Comparison of ENCODE assay signal across 2 fruit fly cellular contexts in the genomic region with DNA sequence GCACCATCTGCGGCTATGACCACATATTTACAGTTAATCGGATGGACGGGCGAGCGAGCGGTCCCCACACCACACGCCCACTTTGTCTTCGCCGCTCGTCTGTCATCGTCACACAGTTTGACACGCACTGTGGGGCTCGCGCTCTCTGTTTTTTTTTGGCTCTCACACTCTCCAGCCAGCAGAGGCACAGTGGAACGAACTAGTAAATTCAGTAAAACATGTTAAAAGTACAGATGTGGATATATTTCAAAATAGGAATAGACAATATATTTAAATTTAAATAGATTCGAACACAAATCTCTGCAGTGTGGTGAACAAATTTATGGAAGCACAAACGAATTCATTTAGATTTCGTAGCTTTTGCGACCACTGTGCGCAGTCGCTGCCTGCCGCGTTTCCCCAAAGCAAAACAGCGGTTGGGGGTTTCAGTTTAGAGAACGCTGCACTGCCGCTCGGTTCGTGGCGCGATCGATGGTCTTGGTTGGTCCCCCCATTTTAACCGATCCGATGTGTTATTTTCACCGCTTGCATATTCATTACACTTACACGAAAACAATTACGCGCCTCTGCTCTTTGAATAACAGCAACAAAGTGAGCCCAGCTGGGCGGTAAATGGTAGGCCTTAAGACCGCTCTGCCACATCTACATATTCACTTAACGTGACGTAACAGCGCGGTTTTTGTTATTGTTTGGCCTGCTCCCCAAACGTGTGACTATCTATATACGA.
TF ChIP-seq lines count a peak whose summit lies in the region.

No protein-coding gene starts in this region.

TF ChIP-seq in whole organism, embryonic, 481 proteins besides CTCF, POLR2A, EP300 and RAD21 (continued from another document and continues in another):
- TF ChIP-seq twi (tag; optimal IDR thresholded peaks at IDR 0.05; lab: Kevin White, UChicago) (peak; percentile 90), tna (GFP tag; IDR thresholded peaks at IDR 0.05; lab: Robert Waterston, UW; ENCODE audit: partially characterized antibody) (peak; percentile 85), pros (GFP tag; optimal IDR thresholded peaks at IDR 0.05; lab: Kevin White, UChicago) (peak; percentile 45), row (GFP tag; IDR thresholded peaks at IDR 0.05; lab: Robert Waterston, UW) (peak; percentile 100), Sin3A (optimal IDR thresholded peaks at IDR 0.05; lab: Kevin White, UChicago) (no peak), CG12769 (tag; optimal IDR thresholded peaks at IDR 0.05; lab: Kevin White, UChicago) (peak; percentile 99), CG15696 (tag; optimal IDR thresholded peaks at IDR 0.05; lab: Kevin White, UChicago) (peak; percentile 90), CG15479 (GFP tag; optimal IDR thresholded peaks at IDR 0.05; lab: Kevin White, UChicago) (peak; percentile 19), CG18476 (GFP tag; optimal IDR thresholded peaks at IDR 0.05; lab: Kevin White, UChicago) (peak; percentile 98), Dref (GFP tag; IDR thresholded peaks at IDR 0.05; lab: Robert Waterston, UW) (peak; percentile 44), CG12391 (tag; optimal IDR thresholded peaks at IDR 0.05; lab: Kevin White, UChicago) (peak; percentile 99), Dp (GFP tag; optimal IDR thresholded peaks at IDR 0.05; lab: Kevin White, UChicago) (peak; percentile 33), Trl (optimal IDR thresholded peaks at IDR 0.05; lab: Kevin White, UChicago) (peak; percentile 83 to 86), Trl (GFP tag; optimal IDR thresholded peaks at IDR 0.05; lab: Kevin White, UChicago) (peak; percentile 97), Ets65A (GFP tag; lab: Kevin White, UChicago) (peak; percentile 99), gt (GFP tag; IDR thresholded peaks at IDR 0.05; lab: Robert Waterston, UW) (peak; percentile 94), ci (GFP tag; IDR thresholded peaks at IDR 0.05; lab: Robert Waterston, UW) (peak; percentile 99), E2f2 (GFP tag; IDR thresholded peaks at IDR 0.05; lab: Robert Waterston, UW) (peak; percentile 90), dmrt99B (tag; optimal IDR thresholded peaks at IDR 0.05; lab: Kevin White, UChicago) (peak; percentile 98), cwo (GFP tag; optimal IDR thresholded peaks at IDR 0.05; lab: Kevin White, UChicago) (peak; percentile 98), sens-2 (GFP tag; IDR thresholded peaks at IDR 0.05; lab: Robert Waterston, UW) (peak; percentile 97), cas (GFP tag; IDR thresholded peaks at IDR 0.05; lab: Robert Waterston, UW) (peak; percentile 97), corto (GFP tag; optimal IDR thresholded peaks at IDR 0.05; lab: Kevin White, UChicago) (peak; percentile 99), tin (GFP tag; optimal IDR thresholded peaks at IDR 0.05; lab: Kevin White, UChicago) (peak; percentile 99), Mrtf (GFP tag; IDR thresholded peaks at IDR 0.05; lab: Robert Waterston, UW) (peak; percentile 97; the same call in 2 of the 3 replicates), CG11247 (GFP tag; IDR thresholded peaks at IDR 0.05; lab: Robert Waterston, UW) (peak; percentile 98), dm (GFP tag; optimal IDR thresholded peaks at IDR 0.05; lab: Kevin White, UChicago) (peak; percentile 90), CrebB (tag; optimal IDR thresholded peaks at IDR 0.05; lab: Kevin White, UChicago) (peak; percentile 99), Fer3 (tag; optimal IDR thresholded peaks at IDR 0.05; lab: Kevin White, UChicago) (peak; percentile 99), CG3065 (GFP tag; optimal IDR thresholded peaks at IDR 0.05; lab: Kevin White, UChicago) (peak; percentile 95), CG4328 (GFP tag; optimal IDR thresholded peaks at IDR 0.05; lab: Kevin White, UChicago) (peak; percentile 97), CG18764 (GFP tag; optimal IDR thresholded peaks at IDR 0.05; lab: Kevin White, UChicago) (peak; percentile 96), Oaz (GFP tag; IDR thresholded peaks at IDR 0.05; lab: Robert Waterston, UW) (peak; percentile 98), Opbp (GFP tag; IDR thresholded peaks at IDR 0.05; lab: Robert Waterston, UW; ENCODE audit: partially characterized antibody) (peak; percentile 83), CG2875 (GFP tag; optimal IDR thresholded peaks at IDR 0.05; lab: Kevin White, UChicago) (peak; percentile 98), Nf-YA (GFP tag; IDR thresholded peaks at IDR 0.05; lab: Robert Waterston, UW) (peak; percentile 96), CG11398 (GFP tag; optimal IDR thresholded peaks at IDR 0.05; lab: Kevin White, UChicago) (peak; percentile 91), prd (optimal IDR thresholded peaks at IDR 0.05; lab: Kevin White, UChicago) (no peak), prd (GFP tag; IDR thresholded peaks at IDR 0.05; lab: Robert Waterston, UW) (peak; percentile 99), GATAe (GFP tag; conservative IDR thresholded peaks at IDR 0.05; lab: Robert Waterston, UW) (peak; percentile 94), CG17186 (GFP tag; optimal IDR thresholded peaks at IDR 0.05; lab: Kevin White, UChicago) (peak; percentile 86), maf-S (GFP tag; optimal IDR thresholded peaks at IDR 0.05; lab: Kevin White, UChicago) (peak; percentile 93), ara (GFP tag; IDR thresholded peaks at IDR 0.05; lab: Robert Waterston, UW) (peak; percentile 98), Vsx1 (GFP tag; optimal IDR thresholded peaks at IDR 0.05; lab: Kevin White, UChicago) (peak; percentile 96), Drgx (GFP tag; IDR thresholded peaks at IDR 0.05; lab: Robert Waterston, UW) (peak; percentile 99), dimm (GFP tag; IDR thresholded peaks at IDR 0.05; lab: Robert Waterston, UW) (no peak; the same call in 1 of the 2 replicates), gcm (GFP tag; optimal IDR thresholded peaks at IDR 0.05; lab: Kevin White, UChicago) (peak; percentile 99), CG10321 (GFP tag; IDR thresholded peaks at IDR 0.05; lab: Robert Waterston, UW) (peak; percentile 88), Fer1 (GFP tag; optimal IDR thresholded peaks at IDR 0.05; lab: Kevin White, UChicago) (peak; percentile 99), CG17328 (GFP tag; IDR thresholded peaks at IDR 0.05; lab: Robert Waterston, UW) (peak; percentile 99), Usf (GFP tag; optimal IDR thresholded peaks at IDR 0.05; lab: Kevin White, UChicago) (peak; percentile 97), CG8944 (GFP tag; optimal IDR thresholded peaks at IDR 0.05; lab: Kevin White, UChicago) (peak; percentile 92), CG10431 (GFP tag; optimal IDR thresholded peaks at IDR 0.05; lab: Kevin White, UChicago) (peak; percentile 95), dan (GFP tag; IDR thresholded peaks at IDR 0.05; lab: Robert Waterston, UW) (peak; percentile 85), CG11093 (GFP tag; IDR thresholded peaks at IDR 0.05; lab: Robert Waterston, UW) (peak; percentile 96), YL-1 (GFP tag; optimal IDR thresholded peaks at IDR 0.05; lab: Kevin White, UChicago) (peak; percentile 91), CG12659 (GFP tag; optimal IDR thresholded peaks at IDR 0.05; lab: Kevin White, UChicago) (peak; percentile 99), ash1 (GFP tag; optimal IDR thresholded peaks at IDR 0.05; lab: Kevin White, UChicago) (peak; percentile 77), TFAM (GFP tag; optimal IDR thresholded peaks at IDR 0.05; lab: Kevin White, UChicago) (peak; percentile 95), mam (GFP tag; optimal IDR thresholded peaks at IDR 0.05; lab: Kevin White, UChicago) (peak; percentile 97), CG7963 (GFP tag; IDR thresholded peaks at IDR 0.05; lab: Robert Waterston, UW; ENCODE audit: partially characterized antibody) (peak; percentile 75)

TF ChIP-seq in whole organism, prepupa, 60 proteins besides CTCF, POLR2A, EP300 and RAD21 (continued from another document):
- peak; percentile 99 for TF ChIP-seq CG6276 (GFP tag; optimal IDR thresholded peaks at IDR 0.05; lab: Kevin White, UChicago)
- peak; percentile 98 for TF ChIP-seq CG10631 (GFP tag; optimal IDR thresholded peaks at IDR 0.05; lab: Kevin White, UChicago)
- TF ChIP-seq acj6 (GFP tag; optimal IDR thresholded peaks at IDR 0.05; lab: Kevin White, UChicago): peak; percentile 99
- peak; percentile 99 for TF ChIP-seq CG8119 (GFP tag; IDR thresholded peaks at IDR 0.05; lab: Robert Waterston, UW)
- TF ChIP-seq CG16779 (tag; optimal IDR thresholded peaks at IDR 0.05; lab: Kevin White, UChicago): peak; percentile 97
- peak; percentile 99 for TF ChIP-seq Smox (GFP tag; optimal IDR thresholded peaks at IDR 0.05; lab: Kevin White, UChicago)
- TF ChIP-seq CG3919 (GFP tag; optimal IDR thresholded peaks at IDR 0.05; lab: Kevin White, UChicago): peak; percentile 99
- TF ChIP-seq esn (GFP tag; optimal IDR thresholded peaks at IDR 0.05; lab: Kevin White, UChicago): peak; percentile 99
- TF ChIP-seq dsx (GFP tag; optimal IDR thresholded peaks at IDR 0.05; lab: Kevin White, UChicago; ENCODE audit: poor library complexity, severe bottlenecking): peak; percentile 94
- peak; percentile 99 for TF ChIP-seq vri (GFP tag; optimal IDR thresholded peaks at IDR 0.05; lab: Kevin White, UChicago)
- TF ChIP-seq dac (GFP tag; optimal IDR thresholded peaks at IDR 0.05; lab: Kevin White, UChicago): peak; percentile 97
- TF ChIP-seq Met (GFP tag; optimal IDR thresholded peaks at IDR 0.05; lab: Kevin White, UChicago): peak; percentile 99
